Worm (Caenorhabditis elegans) whole organism, midembryonic: Measurements from ENCODE around the gene cyb-3.

Source experiments
- T22C8.4 ChIP-seq: fragments of 200-800 bp; sonication (Bioruptor generic); IDR thresholded peaks from 2 replicates; pipeline ENCODE4 v1.3.6; 2022; ENCODE audit warnings: missing genetic modification characterization, missing compliant biosample characterization
- cog-1 ChIP-seq: sonication (generic microtip); optimal IDR thresholded peaks from 2 replicates; lab custom pipeline; 2016; ENCODE audit warnings: missing genetic modification characterization, missing compliant biosample characterization
- flt-1 ChIP-seq: fragments of 200-800 bp; sonication (Bioruptor generic); IDR thresholded peaks from 2 replicates; pipeline ENCODE4 v1.3.6; 2022; ENCODE audit warnings: missing genetic modification characterization, missing compliant biosample characterization
- klf-2 ChIP-seq: fragments of 200-800 bp; sonication (Bioruptor generic); conservative IDR thresholded peaks from 2 replicates; pipeline ENCODE4 v1.3.6; 2022; ENCODE audit warnings: missing genetic modification reagents, missing genetic modification characterization, missing compliant biosample characterization
- med-1 ChIP-seq: sonication (generic microtip); optimal IDR thresholded peaks from 2 replicates; lab custom pipeline; 2017; ENCODE audit warnings: missing genetic modification characterization, mild to moderate bottlenecking, missing compliant biosample characterization, antibody characterized with exemption, missing genetic modification reagents; ENCODE audit not compliant: insufficient read depth
- ref-1 ChIP-seq: fragments of 200-800 bp; sonication (Bioruptor generic); conservative IDR thresholded peaks from 2 replicates; pipeline ENCODE4 v1.3.6; 2022; ENCODE audit warnings: missing genetic modification reagents, missing genetic modification characterization, missing compliant biosample characterization
- tab-1 ChIP-seq: fragments of 200-800 bp; sonication (Bioruptor generic); IDR thresholded peaks from 2 replicates; pipeline ENCODE4 v1.3.6; 2022; ENCODE audit warnings: missing genetic modification characterization, missing compliant biosample characterization
- ztf-23 ChIP-seq: fragments of 200-800 bp; sonication (Bioruptor generic); IDR thresholded peaks from 2 replicates; pipeline ENCODE4 v1.3.6; 2022; ENCODE audit warnings: missing genetic modification reagents, missing genetic modification characterization, missing compliant biosample characterization
- ztf-29 ChIP-seq: fragments of 200-800 bp; sonication (Bioruptor generic); IDR thresholded peaks from 2 replicates; pipeline ENCODE4 v1.3.6; 2022; ENCODE audit warnings: missing genetic modification reagents, missing genetic modification characterization, missing compliant biosample characterization

Gene cyb-3

ce11 chrV:15397139-15397538 is 1.6 kb downstream of the cyb-3 start:
- no peak for TF ChIP-seq ztf-29 (GFP tag; lab: Robert Waterston, UW)
- TF ChIP-seq T22C8.4 (GFP tag; lab: Robert Waterston, UW): no peak
- no peak for TF ChIP-seq flt-1 (GFP tag; lab: Robert Waterston, UW)
- no peak for TF ChIP-seq med-1 (GFP tag; lab: Kevin White, UChicago)
- TF ChIP-seq ztf-23 (GFP tag; lab: Robert Waterston, UW): no peak
- no peak for TF ChIP-seq tab-1 (GFP tag; lab: Robert Waterston, UW)
- no peak for TF ChIP-seq cog-1 (tag; lab: Kevin White, UChicago)

DNA sequence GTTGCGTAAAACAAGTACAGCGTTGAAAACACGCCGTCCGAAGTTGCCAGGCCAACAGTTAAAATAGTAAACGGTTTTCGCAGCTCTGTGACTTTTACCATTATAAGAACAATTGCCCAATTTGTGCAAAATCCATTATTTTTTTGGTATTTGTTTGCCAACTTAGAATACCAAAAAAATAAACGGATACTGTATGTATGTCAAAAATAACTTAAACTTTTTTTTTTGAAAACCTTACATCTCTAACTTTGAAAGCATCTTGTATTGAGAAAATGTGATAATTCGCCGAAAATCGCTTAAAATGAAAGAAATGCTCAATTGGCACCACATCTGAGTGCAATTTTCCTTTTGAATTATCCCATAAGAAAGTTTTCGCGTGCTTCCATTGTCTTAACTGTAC is 3.2 kb downstream of the cyb-3 start, which contains the start of gene fbxa-199:
TSS of gene fbxa-199 (minus strand) at position 101 of the 400 bp plus-strand sequence.
- no peak for TF ChIP-seq ztf-23 (GFP tag; lab: Robert Waterston, UW)
- TF ChIP-seq T22C8.4 (GFP tag; lab: Robert Waterston, UW): no peak
- TF ChIP-seq cog-1 (tag; lab: Kevin White, UChicago): no peak
- no peak for TF ChIP-seq med-1 (GFP tag; lab: Kevin White, UChicago)
- no peak for TF ChIP-seq klf-2
- TF ChIP-seq ztf-29 (GFP tag; lab: Robert Waterston, UW): no peak
- no peak for TF ChIP-seq ref-1 (GFP tag; lab: Robert Waterston, UW)
- TF ChIP-seq tab-1 (GFP tag; lab: Robert Waterston, UW): no peak
- TF ChIP-seq flt-1 (GFP tag; lab: Robert Waterston, UW): no peak

- TF ChIP-seq klf-2 (no peak), flt-1 (GFP tag; lab: Robert Waterston, UW) (no peak), med-1 (GFP tag; lab: Kevin White, UChicago) (no peak), cog-1 (tag; lab: Kevin White, UChicago) (no peak), ref-1 (GFP tag; lab: Robert Waterston, UW) (no peak), ztf-23 (GFP tag; lab: Robert Waterston, UW) (no peak), T22C8.4 (GFP tag; lab: Robert Waterston, UW) (no peak), tab-1 (GFP tag; lab: Robert Waterston, UW) (no peak), ztf-29 (GFP tag; lab: Robert Waterston, UW) (no peak)
Measured at ce11 chrV:15399691-15400377, 4.3 kb downstream of the cyb-3 start, which contains the start of the genes T06E6.15 and sri-7. T06E6.15 (minus strand) TSS chrV:15399791. sri-7 (plus strand) TSS chrV:15400327.

DNA sequence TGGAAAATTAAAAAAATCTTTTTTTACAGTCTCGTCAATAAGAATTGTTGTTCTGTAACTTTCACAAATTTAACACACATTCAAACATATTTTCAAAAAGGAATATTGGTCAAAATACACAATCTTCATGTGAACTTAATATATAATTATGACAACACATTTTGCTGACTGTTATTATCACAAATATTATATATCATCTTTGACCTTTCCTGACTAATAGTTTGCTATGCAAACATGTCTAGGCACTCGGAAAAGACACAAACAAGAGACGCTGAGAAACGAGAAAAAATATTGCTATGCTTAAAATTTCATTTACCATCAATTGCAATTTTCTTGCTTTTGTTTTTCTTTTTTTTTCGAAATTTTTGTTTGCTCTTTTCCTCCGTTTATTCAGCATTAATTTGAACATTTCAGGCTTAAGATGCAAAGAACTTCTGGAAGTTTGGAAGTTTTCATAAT is 6.4 kb downstream of the cyb-3 start, which contains the start of gene fbxa-135:
TSS of gene fbxa-135 (plus strand) at position 409 of the 459 bp plus-strand sequence.
- TF ChIP-seq klf-2 (no peak), tab-1 (GFP tag; lab: Robert Waterston, UW) (no peak), ref-1 (GFP tag; lab: Robert Waterston, UW) (no peak), cog-1 (tag; lab: Kevin White, UChicago) (no peak), med-1 (GFP tag; lab: Kevin White, UChicago) (no peak), T22C8.4 (GFP tag; lab: Robert Waterston, UW) (no peak), ztf-29 (GFP tag; lab: Robert Waterston, UW) (no peak), ztf-23 (GFP tag; lab: Robert Waterston, UW) (no peak), flt-1 (GFP tag; lab: Robert Waterston, UW) (no peak)

ce11 chrV:15404859-15405258 is 9.4 kb downstream of the cyb-3 start, which contains the start of gene srh-258:
srh-258 (plus strand) TSS chrV:15405159.
- TF ChIP-seq ref-1 (GFP tag; lab: Robert Waterston, UW): no peak
- no peak for TF ChIP-seq cog-1 (tag; lab: Kevin White, UChicago)
- TF ChIP-seq klf-2: no peak
- TF ChIP-seq T22C8.4 (GFP tag; lab: Robert Waterston, UW): no peak
- TF ChIP-seq ztf-29 (GFP tag; lab: Robert Waterston, UW): no peak
- TF ChIP-seq tab-1 (GFP tag; lab: Robert Waterston, UW): no peak
- no peak for TF ChIP-seq ztf-23 (GFP tag; lab: Robert Waterston, UW)
- TF ChIP-seq med-1 (GFP tag; lab: Kevin White, UChicago): no peak
- TF ChIP-seq flt-1 (GFP tag; lab: Robert Waterston, UW): no peak

ce11 chrV:15406928-15407327 is 11.4 kb downstream of the cyb-3 start, which contains the start of gene srh-257:
srh-257 (plus strand) TSS chrV:15407228.
- TF ChIP-seq ztf-23 (GFP tag; lab: Robert Waterston, UW): no peak
- no peak for TF ChIP-seq T22C8.4 (GFP tag; lab: Robert Waterston, UW)
- no peak for TF ChIP-seq ztf-29 (GFP tag; lab: Robert Waterston, UW)
- TF ChIP-seq klf-2: no peak
- TF ChIP-seq cog-1 (tag; lab: Kevin White, UChicago): no peak
- TF ChIP-seq flt-1 (GFP tag; lab: Robert Waterston, UW): no peak
- no peak for TF ChIP-seq med-1 (GFP tag; lab: Kevin White, UChicago)
- no peak for TF ChIP-seq tab-1 (GFP tag; lab: Robert Waterston, UW)
- no peak for TF ChIP-seq ref-1 (GFP tag; lab: Robert Waterston, UW)

- TF ChIP-seq med-1 (GFP tag; lab: Kevin White, UChicago): no peak
- no peak for TF ChIP-seq tab-1 (GFP tag; lab: Robert Waterston, UW)
- no peak for TF ChIP-seq ztf-29 (GFP tag; lab: Robert Waterston, UW)
- no peak for TF ChIP-seq cog-1 (tag; lab: Kevin White, UChicago)
- TF ChIP-seq flt-1 (GFP tag; lab: Robert Waterston, UW): no peak
- TF ChIP-seq ztf-23 (GFP tag; lab: Robert Waterston, UW): no peak
Measured at ce11 chrV:15412625-15413024, 17.1 kb downstream of the cyb-3 start, which contains the start of gene srbc-63. srbc-63 (minus strand) TSS chrV:15412725.

ce11 chrV:15413847-15414246 is 18.4 kb downstream of the cyb-3 start, which contains the start of gene srh-264:
srh-264 (plus strand) TSS chrV:15414147.
- TF ChIP-seq cog-1 (tag; lab: Kevin White, UChicago) (no peak), ztf-23 (GFP tag; lab: Robert Waterston, UW) (no peak), ztf-29 (GFP tag; lab: Robert Waterston, UW) (no peak), tab-1 (GFP tag; lab: Robert Waterston, UW) (no peak), ref-1 (GFP tag; lab: Robert Waterston, UW) (no peak), flt-1 (GFP tag; lab: Robert Waterston, UW) (no peak), klf-2 (no peak), med-1 (GFP tag; lab: Kevin White, UChicago) (no peak), T22C8.4 (GFP tag; lab: Robert Waterston, UW) (no peak)
